Worm (Caenorhabditis elegans): ENCODE results near the gene T13H5.1.

DNA sequence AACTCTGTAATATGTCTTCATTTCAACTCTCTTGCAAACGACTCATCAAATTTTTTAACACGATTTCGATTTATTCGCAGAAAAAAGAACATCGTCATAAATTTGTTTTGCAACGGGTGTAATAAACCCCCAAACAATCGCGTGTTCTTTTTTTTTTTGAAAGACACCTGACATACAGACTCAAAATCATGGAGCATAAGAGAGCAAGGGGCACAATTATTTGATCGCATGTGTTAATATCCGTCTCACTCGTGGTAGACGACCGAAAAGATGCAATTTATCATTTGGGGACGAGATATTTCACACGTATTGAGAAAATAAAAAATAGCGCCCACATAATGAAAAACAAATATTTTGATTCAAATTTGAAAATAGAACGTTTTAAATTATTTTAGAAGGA lies 12.7 kb downstream of the T13H5.1 start:
- TF ChIP-seq med-1 (GFP tag; optimal IDR thresholded peaks at IDR 0.05; ENCODE audit: insufficient read depth) = no peak
- TF ChIP-seq klf-2 (GFP tag; conservative IDR thresholded peaks at IDR 0.05) = no peak
- no peak for TF ChIP-seq cog-1 (tag; optimal IDR thresholded peaks at IDR 0.05)
- TF ChIP-seq ztf-23 (GFP tag; IDR thresholded peaks at IDR 0.05) = no peak
- TF ChIP-seq flt-1 (GFP tag; IDR thresholded peaks at IDR 0.05) = no peak
- no peak for TF ChIP-seq ztf-29 (GFP tag; IDR thresholded peaks at IDR 0.05)

Measured in whole organism, midembryonic.